Worm (Caenorhabditis elegans): ENCODE measurements around the gene sre-15.

Gene sre-15

DNA sequence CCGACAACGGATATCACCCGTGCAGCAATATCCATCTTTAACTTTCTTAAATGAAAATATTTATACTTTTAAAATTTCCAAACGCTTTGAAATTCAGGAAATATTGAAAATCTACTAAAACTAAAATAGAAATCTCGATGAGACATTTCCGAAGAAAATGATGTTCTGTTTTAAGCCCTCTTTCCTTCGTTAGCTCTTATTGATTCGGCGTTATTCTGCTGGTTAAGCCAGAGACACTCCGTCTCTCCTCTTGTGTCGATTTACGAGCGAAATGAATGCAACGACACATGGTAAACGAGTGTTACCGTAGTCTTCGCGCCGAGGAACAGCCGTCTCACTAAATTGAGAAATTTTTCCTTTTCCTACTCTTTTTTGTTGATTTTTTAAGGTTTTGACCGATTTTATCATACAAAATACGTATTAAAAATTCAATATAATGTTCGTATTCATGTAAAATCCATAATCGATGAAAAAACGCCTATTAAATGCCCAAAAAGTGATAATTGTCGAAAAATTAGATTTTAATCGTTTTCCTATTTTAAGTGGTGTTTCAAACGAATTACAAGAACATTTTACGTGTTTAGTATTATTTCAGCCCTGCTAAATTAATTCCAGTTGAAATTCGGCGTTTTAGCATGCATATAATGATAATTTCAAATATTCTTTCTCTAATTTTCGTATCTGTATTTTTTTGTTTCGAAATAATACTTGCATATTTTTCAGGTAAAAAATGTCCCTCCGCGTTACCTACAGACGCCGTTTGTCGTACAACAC, 23.9 kb upstream of the sre-15 start, which contains the start of the genes ppm-1.H and rpl-34:
Gene ppm-1.H (minus strand): TSS at position 51 of the 774 bp plus-strand sequence.
Gene rpl-34 (plus strand): TSS at position 724 of the 774 bp plus-strand sequence.
- peak; percentile 18 for TF ChIP-seq sem-4 (tag; optimal IDR thresholded peaks at IDR 0.05)
- peak; percentile 42 for TF ChIP-seq gmeb-1 (tag; optimal IDR thresholded peaks at IDR 0.05)
- TF ChIP-seq snpc-4 (tag; optimal IDR thresholded peaks at IDR 0.05): peak; percentile 40
- peak; percentile 51 for TF ChIP-seq sma-9 (GFP tag; optimal IDR thresholded peaks at IDR 0.05)
- no peak for TF ChIP-seq sma-9 (tag; optimal IDR thresholded peaks at IDR 0.05)
- no peak for TF ChIP-seq mbf-1 (tag; optimal IDR thresholded peaks at IDR 0.05)
- TF ChIP-seq nhr-21 (tag; optimal IDR thresholded peaks at IDR 0.05): peak; percentile 22
- TF ChIP-seq lin-11 (tag; optimal IDR thresholded peaks at IDR 0.05): peak; percentile 59
- TF ChIP-seq nhr-10 (tag; optimal IDR thresholded peaks at IDR 0.05): no peak
- peak; percentile 95 for TF ChIP-seq unc-55 (GFP tag; optimal IDR thresholded peaks at IDR 0.05)
- TF ChIP-seq lsy-2 (tag; optimal IDR thresholded peaks at IDR 0.05): peak; percentile 89 to 98
- peak; percentile 4 for TF ChIP-seq zag-1 (tag; optimal IDR thresholded peaks at IDR 0.05)
- TF ChIP-seq ztf-1 (GFP tag; conservative IDR thresholded peaks at IDR 0.05): no peak
- TF ChIP-seq fos-1 (tag; optimal IDR thresholded peaks at IDR 0.05): peak; percentile 43
- no peak for TF ChIP-seq nhr-237 (tag; optimal IDR thresholded peaks at IDR 0.05)
- peak; percentile 98 for TF ChIP-seq nhr-129 (tag; optimal IDR thresholded peaks at IDR 0.05)
- TF ChIP-seq egl-27 (tag; optimal IDR thresholded peaks at IDR 0.05): peak; percentile 10
- peak; percentile 23 for TF ChIP-seq F13H6.1 (tag; optimal IDR thresholded peaks at IDR 0.05)
- peak; percentile 74 for TF ChIP-seq crh-2 (tag; optimal IDR thresholded peaks at IDR 0.05)
- TF ChIP-seq ztf-4 (tag; optimal IDR thresholded peaks at IDR 0.05): peak; percentile 17
- peak; percentile 71 for TF ChIP-seq lin-13 (GFP tag; optimal IDR thresholded peaks at IDR 0.05)
- peak; percentile 45 for TF ChIP-seq R02D3.7 (tag; optimal IDR thresholded peaks at IDR 0.05)
- TF ChIP-seq C34F6.9 (tag; optimal IDR thresholded peaks at IDR 0.05): peak; percentile 74
- TF ChIP-seq ceh-82 (tag; optimal IDR thresholded peaks at IDR 0.05): no peak
- no peak for TF ChIP-seq sma-3 (GFP tag; optimal IDR thresholded peaks at IDR 0.05)

DNA sequence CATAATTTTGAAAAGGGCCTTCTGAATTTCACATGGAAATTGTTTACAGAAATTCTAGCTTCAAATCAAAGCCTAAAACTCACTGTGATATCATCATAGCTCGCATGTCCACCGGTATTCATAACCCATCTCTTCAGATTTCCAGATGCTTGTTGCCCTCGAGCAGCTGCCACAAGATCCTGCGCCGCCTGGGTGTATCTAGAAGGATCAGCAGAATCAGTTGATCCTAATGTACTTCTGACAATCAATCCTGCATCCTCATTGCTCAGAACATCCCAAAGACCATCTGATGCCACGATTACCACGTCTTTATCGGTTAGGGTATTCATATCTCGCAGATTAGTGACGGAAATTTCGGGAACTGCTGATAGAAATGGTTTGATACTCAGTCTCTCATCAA, 21.3 kb upstream of the sre-15 start:
- no peak for TF ChIP-seq ama-1 (optimal IDR thresholded peaks at IDR 0.05)
- no peak for TF ChIP-seq elt-3 (tag; optimal IDR thresholded peaks at IDR 0.05)
- TF ChIP-seq sem-4 (tag; optimal IDR thresholded peaks at IDR 0.05): no peak
- TF ChIP-seq F13H6.1 (tag; optimal IDR thresholded peaks at IDR 0.05): no peak

DNA sequence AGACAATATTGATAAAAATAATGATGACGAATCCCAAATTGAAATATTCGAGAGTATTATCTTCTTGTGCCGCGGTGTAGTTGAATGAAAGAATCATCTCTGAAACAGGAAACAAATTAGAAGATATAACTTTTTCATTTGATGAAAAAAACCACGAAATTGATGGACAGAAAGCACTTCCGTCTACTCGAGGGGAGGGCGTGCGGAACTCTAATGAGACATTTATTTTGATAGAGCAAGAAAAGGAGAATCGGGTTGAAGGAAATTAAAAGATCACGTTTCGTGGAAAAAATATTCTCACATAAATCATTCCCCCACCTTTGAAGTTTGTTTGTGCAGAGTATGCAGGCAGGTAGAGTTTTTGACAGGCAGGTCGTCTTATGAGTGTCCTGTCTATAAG, 16.7 kb upstream of the sre-15 start, which contains the start of gene sre-14:
Gene sre-14 (minus strand): TSS at position 101 of the 400 bp plus-strand sequence.
- no peak for TF ChIP-seq ztf-1 (GFP tag; conservative IDR thresholded peaks at IDR 0.05)
- TF ChIP-seq nhr-77 (tag; optimal IDR thresholded peaks at IDR 0.05): no peak
- TF ChIP-seq aly-2 (tag; optimal IDR thresholded peaks at IDR 0.05): no peak
- TF ChIP-seq ceh-82 (tag; optimal IDR thresholded peaks at IDR 0.05): no peak
- no peak for TF ChIP-seq dmd-4 (tag; optimal IDR thresholded peaks at IDR 0.05)

DNA sequence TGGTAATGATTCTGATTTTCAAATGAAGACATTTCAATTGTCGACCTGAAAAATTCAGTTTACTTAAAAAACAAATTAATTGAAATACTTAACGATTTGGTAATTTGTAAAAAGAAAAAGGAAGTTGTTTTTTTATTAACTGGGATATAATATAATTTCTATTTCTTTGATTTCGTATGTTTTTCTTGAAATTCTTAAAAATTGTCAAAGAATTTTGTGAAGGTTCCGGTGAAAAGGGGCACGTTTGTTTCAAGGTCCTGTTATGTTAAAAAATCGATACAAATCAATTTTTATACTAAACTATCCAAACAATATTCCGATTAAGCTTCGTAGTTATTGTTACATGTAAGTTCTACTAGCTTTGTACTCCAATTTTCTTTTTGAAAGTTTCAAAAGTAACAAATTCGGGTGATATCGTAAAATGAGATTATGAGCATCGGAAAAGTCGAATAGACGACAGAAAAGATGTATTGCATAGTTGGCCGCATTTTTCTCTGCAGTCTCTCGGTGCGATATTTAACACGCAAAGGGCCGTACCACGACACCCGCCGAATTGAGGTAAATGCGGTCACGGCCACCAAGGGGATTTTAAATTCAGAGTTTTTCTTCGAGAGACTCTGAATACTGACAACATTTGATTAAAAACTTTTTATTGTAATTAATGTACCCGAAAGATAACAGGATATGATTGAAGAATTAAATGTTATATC, 14.7 kb upstream of the sre-15 start, which contains the start of gene Y39C12A.9:
Gene Y39C12A.9 (minus strand): TSS at position 51 of the 710 bp plus-strand sequence.
- TF ChIP-seq nhr-12 (tag; optimal IDR thresholded peaks at IDR 0.05): no peak
- no peak for TF ChIP-seq peb-1 (tag; optimal IDR thresholded peaks at IDR 0.05)
- TF ChIP-seq lin-39 (tag; optimal IDR thresholded peaks at IDR 0.05): no peak
- TF ChIP-seq ztf-1 (GFP tag; conservative IDR thresholded peaks at IDR 0.05): no peak
- no peak for TF ChIP-seq mdl-1 (tag; optimal IDR thresholded peaks at IDR 0.05)
- peak; percentile 64 for TF ChIP-seq nhr-129 (tag; optimal IDR thresholded peaks at IDR 0.05)
- TF ChIP-seq ceh-82 (tag; optimal IDR thresholded peaks at IDR 0.05): no peak
- peak; percentile 14 for TF ChIP-seq unc-55 (GFP tag; optimal IDR thresholded peaks at IDR 0.05)
- TF ChIP-seq nhr-6 (tag; optimal IDR thresholded peaks at IDR 0.05): no peak
- TF ChIP-seq lin-11 (tag; optimal IDR thresholded peaks at IDR 0.05): no peak
- TF ChIP-seq aly-2 (tag; optimal IDR thresholded peaks at IDR 0.05): no peak
- no peak for TF ChIP-seq gmeb-1 (tag; optimal IDR thresholded peaks at IDR 0.05)
- TF ChIP-seq C34F6.9 (tag; optimal IDR thresholded peaks at IDR 0.05): peak; percentile 1
- TF ChIP-seq ZK546.5 (tag; optimal IDR thresholded peaks at IDR 0.05): no peak
- peak in 1 of 2 experiments; percentile 33 for TF ChIP-seq lsy-2 (tag; optimal IDR thresholded peaks at IDR 0.05)

Data from whole organism, L2 larva.